Fruit fly (Drosophila melanogaster): ENCODE measurements around the gene CG34148.

DNA sequence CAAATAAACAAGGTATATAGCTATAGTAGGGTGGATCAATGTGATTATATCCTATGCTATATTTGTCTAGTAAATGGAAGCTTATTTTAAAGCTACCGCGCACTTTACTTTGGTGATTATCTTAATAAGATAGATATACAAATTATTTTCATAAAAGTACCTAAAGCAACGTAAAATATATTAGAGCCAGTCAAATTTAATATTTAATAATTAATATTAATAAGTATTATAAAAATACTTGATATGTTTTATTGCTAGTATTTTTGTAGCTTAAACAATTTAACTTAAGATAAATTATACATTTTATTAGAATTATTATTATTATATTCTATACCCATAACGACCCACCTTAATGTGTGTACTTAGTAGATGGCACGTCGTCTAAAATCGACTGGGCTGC is 38.9 kb downstream of the CG34148 start:
- peak; percentile 69 for TF ChIP-seq OdsH (GFP tag; optimal IDR thresholded peaks at IDR 0.05)
- TF ChIP-seq CG11762 (GFP tag; optimal IDR thresholded peaks at IDR 0.05; ENCODE audit: insufficient read depth), result peak; percentile 20
- no peak; the same call in 2 of the 3 replicates for TF ChIP-seq CG6163 (GFP tag; IDR thresholded peaks at IDR 0.05)
- TF ChIP-seq Hr4 (GFP tag; optimal IDR thresholded peaks at IDR 0.05), result peak; percentile 21
- TF ChIP-seq CG7368 (GFP tag; optimal IDR thresholded peaks at IDR 0.05), result peak; percentile 19
- TF ChIP-seq Eip75B (GFP tag; optimal IDR thresholded peaks at IDR 0.05), result peak; percentile 18
- no peak for TF ChIP-seq Eip93F (GFP tag; optimal IDR thresholded peaks at IDR 0.05)
- peak; percentile 35 for TF ChIP-seq pdm3 (GFP tag; optimal IDR thresholded peaks at IDR 0.05)
- TF ChIP-seq Lpt (GFP tag; optimal IDR thresholded peaks at IDR 0.05), result peak; percentile 26
- TF ChIP-seq CG10669 (GFP tag; optimal IDR thresholded peaks at IDR 0.05), result peak; percentile 74
